Fruit fly (Drosophila melanogaster): ENCODE measurements around the gene Ugalt.

DNA sequence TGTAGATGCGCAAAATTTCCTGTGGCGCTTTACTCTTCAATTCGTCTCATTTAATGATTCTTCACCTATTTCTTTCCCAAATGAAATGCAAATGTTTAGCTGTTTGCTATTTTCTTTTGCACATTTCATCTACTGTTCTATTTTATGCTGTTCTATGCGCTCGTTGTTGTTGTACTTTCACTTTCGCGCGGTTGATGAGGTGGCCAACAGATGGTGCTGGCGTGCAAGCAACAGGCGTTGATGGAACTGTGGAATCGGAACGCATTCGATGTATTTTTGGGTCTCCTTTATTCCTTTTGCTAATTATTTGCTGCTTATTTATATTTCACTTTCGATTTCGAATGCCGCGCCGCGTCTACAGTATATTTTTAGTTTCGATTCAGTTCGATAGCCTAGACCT is 47.7 kb downstream of the Ugalt start:
- no peak for TF ChIP-seq Myc (optimal IDR thresholded peaks at IDR 0.05)
- TF ChIP-seq h (optimal IDR thresholded peaks at IDR 0.05), result no peak
- no peak for TF ChIP-seq psq (optimal IDR thresholded peaks at IDR 0.05)

Measured in Kc167 (cell line).